Fruit fly (Drosophila melanogaster) whole organism, embryonic: ENCODE measurements around the gene Antp.

Experiments
- CG10147 ChIP-seq: fragments of 200-800 bp; sonication (Bioruptor generic); optimal IDR thresholded peaks from 2 replicates; lab custom pipeline; 2019; ENCODE audit warnings: missing biosample characterization, mild to moderate bottlenecking, missing genetic modification characterization, moderate library complexity
- CG11504 ChIP-seq: fragments of 200-800 bp; sonication (Bioruptor generic); optimal IDR thresholded peaks from 3 replicates; lab custom pipeline; 2019; ENCODE audit warnings: missing biosample characterization, mild to moderate bottlenecking, missing genetic modification characterization, moderate library complexity
- CG1233 ChIP-seq: fragments of 200-800 bp; sonication (Bioruptor generic); optimal IDR thresholded peaks from 4 replicates; lab custom pipeline; 2018; ENCODE audit warnings: missing biosample characterization, mild to moderate bottlenecking, missing genetic modification characterization
- CG13624 ChIP-seq: fragments of 200-800 bp; sonication (Bioruptor generic); optimal IDR thresholded peaks from 2 replicates; lab custom pipeline; 2016; ENCODE audit warnings: missing biosample characterization, missing genetic modification characterization
- CG14667 ChIP-seq: fragments of 200-800 bp; sonication (Bioruptor generic); IDR thresholded peaks from 2 replicates; pipeline ENCODE4 v1.3.6; 2022; ENCODE audit warnings: missing biosample characterization, missing genetic modification characterization
- CG15073 ChIP-seq: fragments of 200-800 bp; sonication (Bioruptor generic); optimal IDR thresholded peaks from 2 replicates; lab custom pipeline; 2016; ENCODE audit warnings: missing biosample characterization, missing genetic modification characterization
- CG15479 ChIP-seq: fragments of 200-800 bp; sonication (Bioruptor generic); optimal IDR thresholded peaks from 3 replicates; lab custom pipeline; 2019; ENCODE audit warnings: missing biosample characterization, mild to moderate bottlenecking, missing genetic modification characterization, moderate library complexity
- CG15514 ChIP-seq: fragments of 200-800 bp; sonication (Bioruptor generic); optimal IDR thresholded peaks from 3 replicates; lab custom pipeline; 2017; ENCODE audit warnings: missing biosample characterization, missing genetic modification characterization, mild to moderate bottlenecking, moderate library complexity, missing genetic modification reagents
- CG17385 ChIP-seq: fragments of 200-800 bp; sonication (Bioruptor generic); optimal IDR thresholded peaks from 3 replicates; lab custom pipeline; 2018; ENCODE audit warnings: missing biosample characterization, mild to moderate bottlenecking, missing genetic modification characterization
- CG17802 ChIP-seq: fragments of 200-800 bp; sonication (Bioruptor generic); optimal IDR thresholded peaks from 2 replicates; lab custom pipeline; 2018; ENCODE audit warnings: missing biosample characterization, mild to moderate bottlenecking, missing genetic modification characterization, moderate library complexity
- CG1832 ChIP-seq: fragments of 200-800 bp; sonication (Bioruptor generic); optimal IDR thresholded peaks from 2 replicates; lab custom pipeline; 2017; ENCODE audit warnings: missing biosample characterization, mild to moderate bottlenecking, missing genetic modification characterization, inconsistent platforms
- CG2116 ChIP-seq: fragments of 200-800 bp; sonication (Bioruptor generic); optimal IDR thresholded peaks from 3 replicates; lab custom pipeline; 2018; ENCODE audit warnings: missing biosample characterization, mild to moderate bottlenecking, missing genetic modification characterization
- CG2129 ChIP-seq: fragments of 200-800 bp; sonication (Bioruptor generic); IDR thresholded peaks from 2 replicates; pipeline ENCODE4 v1.3.6; 2022; ENCODE audit warnings: missing biosample characterization, missing genetic modification characterization; ENCODE audit not compliant: partially characterized antibody
- CG30020 ChIP-seq: fragments of 200-800 bp; optimal IDR thresholded peaks from 2 replicates; lab custom pipeline; 2019; ENCODE audit warnings: missing biosample characterization, mild to moderate bottlenecking, missing genetic modification characterization, moderate library complexity
- CG33213 ChIP-seq: fragments of 200-800 bp; sonication (Bioruptor generic); optimal IDR thresholded peaks from 3 replicates; lab custom pipeline; 2016; ENCODE audit warnings: missing biosample characterization, missing genetic modification characterization
- CG42726 ChIP-seq: fragments of 200-800 bp; sonication (Bioruptor generic); IDR thresholded peaks from 2 replicates; pipeline ENCODE4 v1.3.6; 2022; ENCODE audit warnings: missing biosample characterization, missing genetic modification characterization; ENCODE audit not compliant: partially characterized antibody
- CG4282 ChIP-seq: fragments of 200-800 bp; sonication (Bioruptor generic); optimal IDR thresholded peaks from 2 replicates; lab custom pipeline; 2016; ENCODE audit warnings: missing biosample characterization, missing genetic modification characterization
- CG6689 ChIP-seq: fragments of 200-800 bp; sonication (Bioruptor generic); IDR thresholded peaks from 2 replicates; pipeline ENCODE4 v1.3.6; 2022; ENCODE audit warnings: missing biosample characterization, missing genetic modification characterization
- D19B ChIP-seq: fragments of 200-800 bp; sonication (Bioruptor generic); optimal IDR thresholded peaks from 2 replicates; lab custom pipeline; 2017; ENCODE audit warnings: missing biosample characterization, mild to moderate bottlenecking, missing genetic modification characterization
- Dp ChIP-seq: fragments of 200-800 bp; sonication (Bioruptor generic); optimal IDR thresholded peaks from 2 replicates; lab custom pipeline; 2018; ENCODE audit warnings: missing biosample characterization, mild to moderate bottlenecking, missing genetic modification characterization, moderate library complexity
- Drgx ChIP-seq: fragments of 200-800 bp; sonication (Bioruptor generic); IDR thresholded peaks from 2 replicates; pipeline ENCODE4 v1.3.6; 2022; ENCODE audit warnings: missing biosample characterization, missing genetic modification characterization
- Gsc ChIP-seq: fragments of 200-800 bp; sonication (Bioruptor generic); IDR thresholded peaks from 2 replicates; pipeline ENCODE4 v1.3.6; 2022; ENCODE audit warnings: missing biosample characterization, missing genetic modification characterization
- Med ChIP-seq: fragments of 200-800 bp; sonication (Bioruptor generic); peaks from one replicate; lab custom pipeline; 2016; ENCODE audit warnings: missing biosample characterization, missing genetic modification characterization, mild to moderate bottlenecking, inconsistent platforms, moderate library complexity
- NC2α ChIP-seq: fragments of 200-800 bp; sonication (Bioruptor generic); optimal IDR thresholded peaks from 2 replicates; lab custom pipeline; 2016; ENCODE audit warnings: missing biosample characterization, missing genetic modification characterization
- Opbp ChIP-seq: fragments of 200-800 bp; sonication (Bioruptor generic); IDR thresholded peaks from 3 replicates; pipeline ENCODE4 v1.3.6; 2022; ENCODE audit warnings: missing biosample characterization, missing genetic modification characterization; ENCODE audit not compliant: partially characterized antibody
- Pdp1 ChIP-seq, 2 experiments: fragments of 200-800 bp; sonication (Bioruptor generic); optimal IDR thresholded peaks; 3 replicates each; lab custom pipeline; 2016; ENCODE audit warnings: missing biosample characterization in 2 of 2, missing genetic modification characterization in 2 of 2, mild to moderate bottlenecking in 1 of 2, moderate library complexity in 1 of 2
- Spps ChIP-seq: fragments of 200-800 bp; sonication (Bioruptor generic); optimal IDR thresholded peaks from 2 replicates; lab custom pipeline; 2018; ENCODE audit warnings: missing biosample characterization, mild to moderate bottlenecking, missing genetic modification characterization
- Stat92E ChIP-seq, 3 experiments: fragments of >200 bp in 2 of 3; fragments of 200-800 bp in 1 of 3; sonication (Bioruptor generic) in 1 of 3; optimal IDR thresholded peaks; 2 replicates each; lab custom pipeline; 2017 to 2019; ENCODE audit warnings: missing biosample characterization in 3 of 3, missing genetic modification characterization in 3 of 3, mild to moderate bottlenecking in 1 of 3, moderate library complexity in 1 of 3
- Trl ChIP-seq, 3 experiments: fragments of >200 bp in 2 of 3; fragments of 200-800 bp in 1 of 3; sonication (Bioruptor generic) in 1 of 3; optimal IDR thresholded peaks; 2 replicates in 1 of 3; 3 replicates in 2 of 3; lab custom pipeline; 2016 to 2017; ENCODE audit warnings: missing biosample characterization in 1 of 3, missing genetic modification characterization in 1 of 3
- al ChIP-seq: fragments of 200-800 bp; sonication (Bioruptor generic); IDR thresholded peaks from 2 replicates; pipeline ENCODE4 v1.3.6; 2022; ENCODE audit warnings: missing biosample characterization, missing genetic modification characterization
- ato ChIP-seq: fragments of 200-800 bp; sonication (Bioruptor generic); IDR thresholded peaks from 2 replicates; pipeline ENCODE4 v1.3.6; 2022; ENCODE audit warnings: missing biosample characterization, missing genetic modification characterization; ENCODE audit not compliant: partially characterized antibody
- btn ChIP-seq: fragments of 200-800 bp; sonication (Bioruptor generic); optimal IDR thresholded peaks from 2 replicates; lab custom pipeline; 2016; ENCODE audit warnings: missing biosample characterization, missing genetic modification characterization
- chinmo ChIP-seq: fragments of 200-800 bp; sonication (Bioruptor generic); IDR thresholded peaks from 4 replicates; pipeline ENCODE4 v1.3.6; 2022; ENCODE audit warnings: missing biosample characterization, missing genetic modification characterization; ENCODE audit not compliant: partially characterized antibody
- chn ChIP-seq: fragments of 200-800 bp; sonication (Bioruptor generic); optimal IDR thresholded peaks from 2 replicates; lab custom pipeline; 2016; ENCODE audit warnings: missing biosample characterization, missing genetic modification characterization
- danr ChIP-seq: fragments of 200-800 bp; sonication (Bioruptor generic); IDR thresholded peaks from 2 replicates; pipeline ENCODE4 v1.3.6; 2022; ENCODE audit warnings: missing biosample characterization, missing genetic modification characterization
- fu2 ChIP-seq: fragments of 200-800 bp; sonication (Bioruptor generic); optimal IDR thresholded peaks from 2 replicates; lab custom pipeline; 2016; ENCODE audit warnings: missing biosample characterization, missing genetic modification characterization
- gcm2 ChIP-seq: fragments of 200-800 bp; sonication (Bioruptor generic); optimal IDR thresholded peaks from 2 replicates; lab custom pipeline; 2016; ENCODE audit warnings: missing biosample characterization, missing genetic modification characterization
- gem ChIP-seq: fragments of 200-800 bp; sonication (Bioruptor generic); optimal IDR thresholded peaks from 2 replicates; lab custom pipeline; 2019; ENCODE audit warnings: missing biosample characterization, mild to moderate bottlenecking, missing genetic modification characterization, moderate library complexity
- jumu ChIP-seq: fragments of 200-800 bp; sonication (Bioruptor generic); optimal IDR thresholded peaks from 3 replicates; lab custom pipeline; 2016; ENCODE audit warnings: missing biosample characterization, missing genetic modification characterization
- ken ChIP-seq: fragments of 200-800 bp; sonication (Bioruptor generic); IDR thresholded peaks from 3 replicates; pipeline ENCODE4 v1.3.6; 2022; ENCODE audit warnings: missing biosample characterization, missing genetic modification characterization
- klu ChIP-seq: fragments of 200-800 bp; sonication (Bioruptor generic); IDR thresholded peaks from 2 replicates; pipeline ENCODE4 v1.3.6; 2022; ENCODE audit warnings: missing biosample characterization, missing genetic modification characterization
- kni ChIP-seq: fragments of 200-800 bp; sonication (Bioruptor generic); optimal IDR thresholded peaks from 3 replicates; lab custom pipeline; 2017; ENCODE audit warnings: mild to moderate bottlenecking, missing biosample characterization, missing genetic modification reagents, missing genetic modification characterization
- mam ChIP-seq: fragments of 200-800 bp; sonication (Bioruptor generic); optimal IDR thresholded peaks from 3 replicates; lab custom pipeline; 2016; ENCODE audit warnings: missing biosample characterization, missing genetic modification characterization
- repo ChIP-seq: fragments of 200-800 bp; sonication (Bioruptor generic); optimal IDR thresholded peaks from 2 replicates; lab custom pipeline; 2016; ENCODE audit warnings: missing biosample characterization, missing genetic modification characterization
- sc ChIP-seq, 3 experiments: fragments of >200 bp in 2 of 3; fragments of 200-800 bp in 1 of 3; sonication (Bioruptor generic) in 1 of 3; optimal IDR thresholded peaks; 2 replicates in 2 of 3; 3 replicates in 1 of 3; lab custom pipeline; 2017; ENCODE audit warnings: mild to moderate bottlenecking in 1 of 3, missing biosample characterization in 1 of 3, missing genetic modification characterization in 1 of 3, missing genetic modification reagents in 1 of 3
- sens ChIP-seq: fragments of 200-800 bp; sonication (Bioruptor generic); peaks from one replicate; lab custom pipeline; 2016; ENCODE audit warnings: missing biosample characterization, missing genetic modification characterization
- sug ChIP-seq: fragments of 200-800 bp; optimal IDR thresholded peaks from 2 replicates; lab custom pipeline; 2019; ENCODE audit warnings: missing biosample characterization, mild to moderate bottlenecking, missing genetic modification characterization, moderate library complexity
- yki ChIP-seq: fragments of >200 bp; optimal IDR thresholded peaks from 3 replicates; lab custom pipeline; 2018
- zen2 ChIP-seq: fragments of 200-800 bp; sonication (Bioruptor generic); IDR thresholded peaks from 3 replicates; pipeline ENCODE4 v1.3.6; 2022; ENCODE audit warnings: missing biosample characterization, missing genetic modification characterization; ENCODE audit not compliant: partially characterized antibody

The Antp gene

DNA sequence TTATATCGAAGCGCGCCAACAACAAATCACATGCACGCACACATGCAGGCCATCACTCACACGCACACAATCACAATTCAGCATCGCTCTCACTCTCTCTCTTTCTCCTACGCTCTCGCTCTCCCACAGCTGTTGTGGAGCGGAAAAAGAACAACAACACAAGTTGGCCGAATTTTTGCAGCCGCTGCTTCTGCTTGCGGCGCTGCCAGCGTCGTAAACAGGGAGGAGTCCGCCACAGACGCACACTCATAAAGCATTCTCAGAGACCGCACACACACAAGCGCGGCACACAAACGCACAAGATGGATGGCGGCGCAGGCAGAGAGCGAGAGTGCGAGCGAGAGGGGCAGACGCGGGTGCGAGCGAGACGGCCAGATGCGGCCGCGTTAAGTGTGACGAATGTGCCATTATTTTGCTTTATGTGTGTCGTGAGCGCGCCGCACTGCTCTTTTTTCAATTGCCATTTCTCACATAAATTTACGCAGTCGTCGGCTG is 1.7 kb upstream of the Antp start (continued):
- TF ChIP-seq gcm2 (peak; percentile 22), gem (no peak), Stat92E (GFP tag; optimal IDR thresholded peaks at IDR 0.05; lab: Kevin White, UChicago) (peak in 1 of 3 experiments; percentile 46), CG17385 (GFP tag; lab: Kevin White, UChicago) (no peak), Med (GFP tag; lab: Kevin White, UChicago) (no peak), kni (GFP tag; lab: Kevin White, UChicago) (peak; percentile 93), Dp (no peak), CG30020 (tag; lab: Kevin White, UChicago) (no peak), jumu (GFP tag; lab: Kevin White, UChicago) (no peak), CG13624 (peak; percentile 8), mam (GFP tag; lab: Kevin White, UChicago) (no peak), CG11504 (peak; percentile 7), Drgx (GFP tag; lab: Robert Waterston, UW) (no peak), fu2 (no peak), klu (GFP tag; lab: Robert Waterston, UW) (no peak), CG1832 (peak; percentile 98), NC2α (GFP tag; lab: Kevin White, UChicago) (no peak), Trl (optimal IDR thresholded peaks at IDR 0.05; lab: Kevin White, UChicago) (peak; percentile 84 to 87), Trl (GFP tag; optimal IDR thresholded peaks at IDR 0.05; lab: Kevin White, UChicago) (peak; percentile 38), CG33213 (GFP tag; lab: Kevin White, UChicago) (no peak), danr (GFP tag; lab: Robert Waterston, UW) (no peak), Spps (tag; lab: Kevin White, UChicago) (no peak), btn (GFP tag; lab: Kevin White, UChicago) (no peak), ken (GFP tag; lab: Robert Waterston, UW) (no peak), chinmo (GFP tag; lab: Robert Waterston, UW) (peak; percentile 95), D19B (GFP tag; lab: Kevin White, UChicago) (no peak), CG2129 (GFP tag; lab: Robert Waterston, UW) (no peak), yki (lab: Kevin White, UChicago) (peak; percentile 45), CG6689 (GFP tag; lab: Robert Waterston, UW) (no peak), zen2 (GFP tag; lab: Robert Waterston, UW) (0 out of 3 replicates have a peak, but pooled peaks have one; percentile 32), CG2116 (GFP tag; lab: Kevin White, UChicago) (no peak), CG4282 (no peak), CG15479 (GFP tag; lab: Kevin White, UChicago) (peak; percentile 68), ato (GFP tag; lab: Robert Waterston, UW) (no peak), CG1233 (GFP tag; lab: Kevin White, UChicago) (no peak), CG14667 (GFP tag; lab: Robert Waterston, UW) (no peak), CG42726 (peak; percentile 41; the same call in 1 of the 2 replicates), Pdp1 (GFP tag; optimal IDR thresholded peaks at IDR 0.05; lab: Kevin White, UChicago) (no peak), Gsc (GFP tag; lab: Robert Waterston, UW) (no peak), CG15073 (no peak), Opbp (GFP tag; lab: Robert Waterston, UW) (no peak), sug (peak; percentile 8), chn (GFP tag; lab: Kevin White, UChicago) (peak; percentile 16), sens (peak; percentile 25), CG17802 (no peak), al (GFP tag; lab: Robert Waterston, UW) (no peak), CG15514 (GFP tag; lab: Kevin White, UChicago) (no peak), CG10147 (no peak), sc (optimal IDR thresholded peaks at IDR 0.05; lab: Kevin White, UChicago) (no peak), sc (GFP tag; optimal IDR thresholded peaks at IDR 0.05; lab: Kevin White, UChicago) (no peak), repo (GFP tag; lab: Kevin White, UChicago) (peak; percentile 2)
